Worm (Caenorhabditis elegans): ENCODE measurements around the gene F08F1.3.

DNA sequence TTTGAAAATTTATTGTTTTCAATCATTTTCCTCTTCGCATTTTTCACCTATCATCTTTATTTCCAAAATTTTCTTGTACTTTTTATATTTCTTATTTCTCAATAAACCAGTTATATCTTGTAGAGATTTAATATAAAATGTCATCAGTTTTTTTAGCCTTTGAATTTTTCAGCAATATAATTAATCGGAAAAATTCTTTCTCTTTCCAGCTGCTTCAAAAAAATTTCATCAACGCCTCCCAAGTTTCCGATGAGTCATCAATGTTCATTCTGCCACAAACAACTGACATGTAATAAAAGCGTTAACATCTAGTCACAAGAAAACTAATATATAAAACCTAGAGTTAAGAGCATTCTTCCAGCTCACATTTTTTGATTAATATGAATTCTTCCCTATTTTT lies 15.5 kb upstream of the F08F1.3 start, which contains the start of gene F08F1.4:
- no peak for TF ChIP-seq T22C8.4 (GFP tag; IDR thresholded peaks at IDR 0.05)
- no peak for TF ChIP-seq med-1 (GFP tag; optimal IDR thresholded peaks at IDR 0.05; ENCODE audit: insufficient read depth)
- TF ChIP-seq ztf-29 (GFP tag; IDR thresholded peaks at IDR 0.05) = no peak

Measured in whole organism, midembryonic.